Worm (Caenorhabditis elegans): ENCODE results near the gene oac-29.

Gene oac-29

DNA sequence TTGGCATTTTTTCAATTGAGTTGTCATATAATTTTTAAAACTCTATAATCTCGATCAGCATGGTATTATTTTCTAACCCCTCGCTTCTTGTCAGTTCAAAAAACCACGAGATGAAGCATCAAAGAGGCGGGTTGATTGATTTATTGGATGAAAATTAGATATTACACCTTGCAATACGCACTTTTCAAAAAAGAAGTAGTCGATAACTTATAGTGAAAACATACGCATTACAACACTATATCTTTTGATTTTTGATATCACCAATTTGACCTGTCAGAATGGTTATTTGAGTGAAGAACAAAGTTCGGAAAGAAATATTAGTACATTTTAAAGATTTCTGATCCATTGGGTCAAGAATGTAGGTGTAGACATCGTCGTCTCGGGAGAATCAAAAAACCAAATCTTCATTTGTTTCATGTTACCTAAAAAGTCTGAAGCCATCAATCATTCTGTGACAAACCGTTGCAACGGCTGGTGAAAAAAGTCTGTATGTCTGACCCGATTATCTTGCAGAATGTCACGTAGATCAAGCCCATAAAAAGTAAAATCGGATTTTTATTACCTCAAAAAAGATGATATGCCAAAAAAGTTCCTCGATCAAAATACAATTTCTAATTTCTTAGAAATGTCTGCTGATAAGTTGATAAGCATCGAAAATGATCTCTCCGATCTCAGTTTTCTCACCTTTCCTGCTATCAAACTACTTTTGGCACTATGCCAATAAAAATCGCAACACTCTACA, 17.8 kb upstream of the oac-29 start (continued):
- TF ChIP-seq nhr-111 (GFP tag; optimal IDR thresholded peaks at IDR 0.05) (no peak), ztf-7 (tag; optimal IDR thresholded peaks at IDR 0.05) (no peak), unc-62 (GFP tag; optimal IDR thresholded peaks at IDR 0.05 in 1 of 2) (peak in 1 of 2 experiments; percentile 92), unc-62 (tag; optimal IDR thresholded peaks at IDR 0.05) (no peak), hlh-30 (tag; optimal IDR thresholded peaks at IDR 0.05; ENCODE audit: insufficient read depth) (peak; percentile 10), sdz-12 (GFP tag; optimal IDR thresholded peaks at IDR 0.05) (no peak), gei-8 (GFP tag; optimal IDR thresholded peaks at IDR 0.05) (no peak), F26F4.8 (GFP tag; conservative IDR thresholded peaks at IDR 0.05) (no peak), hif-1 (tag; optimal IDR thresholded peaks at IDR 0.05) (peak; percentile 30 to 73), Y105C5A.15 (GFP tag; IDR thresholded peaks at IDR 0.05) (no peak), unc-130 (GFP tag; optimal IDR thresholded peaks at IDR 0.05) (no peak), nhr-76 (tag; optimal IDR thresholded peaks at IDR 0.05) (no peak), aly-2 (tag; optimal IDR thresholded peaks at IDR 0.05) (no peak), nhr-77 (tag; optimal IDR thresholded peaks at IDR 0.05) (no peak), dmd-8 (GFP tag; IDR thresholded peaks at IDR 0.05) (no peak), lin-13 (GFP tag; optimal IDR thresholded peaks at IDR 0.05) (no peak)

DNA sequence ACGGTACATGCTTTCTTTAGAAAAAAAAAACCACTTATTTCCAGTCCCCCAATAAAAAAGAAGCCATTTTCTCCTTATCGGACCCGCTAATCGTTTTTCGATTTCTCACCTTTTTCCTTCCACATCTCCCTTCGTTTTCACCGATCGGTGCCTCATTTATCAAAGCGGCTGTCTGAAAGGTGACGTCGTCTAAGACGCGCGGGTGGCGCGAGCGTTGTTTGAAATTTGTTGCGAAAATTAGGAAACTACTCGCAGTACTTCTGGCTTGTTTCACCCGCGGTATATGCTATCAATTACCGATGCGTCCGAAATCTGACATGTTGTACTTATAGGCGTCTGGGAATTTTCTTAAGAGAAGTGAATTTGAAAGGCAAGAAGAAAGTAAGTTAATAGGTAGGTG, 16.7 kb upstream of the oac-29 start:
- peak; percentile 6 for TF ChIP-seq nhr-28 (tag; optimal IDR thresholded peaks at IDR 0.05)
- no peak for TF ChIP-seq nhr-111 (GFP tag; optimal IDR thresholded peaks at IDR 0.05)
- TF ChIP-seq aha-1 (tag) = peak; percentile 81
- no peak for TF ChIP-seq ceh-62 (tag; optimal IDR thresholded peaks at IDR 0.05)
- no peak for TF ChIP-seq snpc-4 (tag; optimal IDR thresholded peaks at IDR 0.05)
- peak; percentile 1 for TF ChIP-seq mxl-3 (GFP tag; optimal IDR thresholded peaks at IDR 0.05)
- peak; percentile 5 for TF ChIP-seq hlh-11 (tag; optimal IDR thresholded peaks at IDR 0.05)
- no peak for TF ChIP-seq zfp-3 (GFP tag; conservative IDR thresholded peaks at IDR 0.05)
- no peak for TF ChIP-seq jun-1 (tag; optimal IDR thresholded peaks at IDR 0.05)
- TF ChIP-seq unc-62 (GFP tag; optimal IDR thresholded peaks at IDR 0.05 in 1 of 2) = peak in 1 of 2 experiments; percentile 93
- no peak for TF ChIP-seq unc-62 (tag; optimal IDR thresholded peaks at IDR 0.05)
- no peak for TF ChIP-seq zip-11 (GFP tag; IDR thresholded peaks at IDR 0.05)

DNA sequence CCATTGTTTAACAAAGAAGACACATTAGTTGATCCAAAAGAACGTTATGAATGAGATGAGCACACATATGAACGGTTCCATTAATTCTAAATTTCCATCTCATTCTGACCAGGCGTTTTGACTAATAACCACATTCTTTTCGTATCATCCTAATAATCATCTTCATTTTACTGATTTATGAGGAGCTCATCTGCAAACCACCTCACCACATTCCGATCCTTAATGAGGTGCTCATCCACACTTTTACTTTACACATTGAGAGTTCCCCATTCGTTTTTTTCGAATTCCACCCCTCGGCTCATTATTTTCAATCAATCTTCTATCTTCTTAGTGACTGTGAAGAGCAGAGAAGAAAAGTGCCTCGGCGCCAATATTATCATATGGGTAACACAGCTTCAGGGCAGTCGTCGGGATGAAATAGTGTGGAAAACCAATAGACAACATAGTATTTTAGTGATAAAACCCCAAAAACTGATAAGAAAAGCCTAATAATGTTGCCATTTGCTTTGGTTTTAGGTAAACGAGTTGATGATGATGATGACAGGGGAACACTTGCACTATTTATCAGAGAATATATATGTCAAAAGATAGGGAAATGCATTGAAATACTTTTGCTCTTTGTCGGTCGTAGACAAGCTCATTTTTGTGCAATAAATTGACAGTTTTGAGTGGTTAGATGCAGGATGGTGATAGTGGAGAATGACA, 15.7 kb upstream of the oac-29 start:
- TF ChIP-seq lin-1 (GFP tag; IDR thresholded peaks at IDR 0.05) (peak; percentile 93; the same call in 1 of the 2 replicates), lin-13 (GFP tag; optimal IDR thresholded peaks at IDR 0.05) (no peak), mep-1 (tag; optimal IDR thresholded peaks at IDR 0.05) (peak; percentile 56), dve-1 (tag; optimal IDR thresholded peaks at IDR 0.05; ENCODE audit: insufficient read depth) (peak; percentile 96), daf-12 (tag; optimal IDR thresholded peaks at IDR 0.05) (no peak), php-3 (GFP tag; IDR thresholded peaks at IDR 0.05) (peak; percentile 99), hmg-1.1 (GFP tag; IDR thresholded peaks at IDR 0.05) (no peak), mxl-2 (GFP tag; conservative IDR thresholded peaks at IDR 0.05) (no peak), pqm-1 (tag; optimal IDR thresholded peaks at IDR 0.05) (peak; percentile 99), D1046.2 (GFP tag; IDR thresholded peaks at IDR 0.05) (no peak), nhr-102 (tag; optimal IDR thresholded peaks at IDR 0.05) (peak; percentile 93), mxl-3 (GFP tag; optimal IDR thresholded peaks at IDR 0.05) (peak; percentile 42), set-16 (GFP tag; IDR thresholded peaks at IDR 0.05) (no peak), nhr-48 (tag; optimal IDR thresholded peaks at IDR 0.05) (peak; percentile 94), ces-1 (GFP tag; optimal IDR thresholded peaks at IDR 0.05) (no peak), saeg-2 (GFP tag; IDR thresholded peaks at IDR 0.05) (0 out of 2 replicates have a peak, but pooled peaks have one; percentile 40), tra-1 (GFP tag; IDR thresholded peaks at IDR 0.05) (peak; percentile 99), mes-2 (tag; optimal IDR thresholded peaks at IDR 0.05; ENCODE audit: poor library complexity, severe bottlenecking) (peak; percentile 27), unc-62 (GFP tag; optimal IDR thresholded peaks at IDR 0.05 in 1 of 2) (peak; percentile 88 to 96), unc-62 (tag; optimal IDR thresholded peaks at IDR 0.05) (no peak), ZK546.5 (tag; optimal IDR thresholded peaks at IDR 0.05) (no peak), F44E2.7 (GFP tag; IDR thresholded peaks at IDR 0.05) (no peak), jun-1 (tag; optimal IDR thresholded peaks at IDR 0.05) (peak; percentile 64), nhr-77 (tag; optimal IDR thresholded peaks at IDR 0.05) (peak; percentile 88), nhr-10 (tag; optimal IDR thresholded peaks at IDR 0.05) (peak; percentile 55), hlh-11 (tag; optimal IDR thresholded peaks at IDR 0.05) (peak; percentile 98), F37D6.2 (tag; optimal IDR thresholded peaks at IDR 0.05) (no peak), gei-8 (GFP tag; optimal IDR thresholded peaks at IDR 0.05) (peak; percentile 92)
